Fruit fly (Drosophila melanogaster): ENCODE results near the gene CG9515.

The CG9515 gene

DNA sequence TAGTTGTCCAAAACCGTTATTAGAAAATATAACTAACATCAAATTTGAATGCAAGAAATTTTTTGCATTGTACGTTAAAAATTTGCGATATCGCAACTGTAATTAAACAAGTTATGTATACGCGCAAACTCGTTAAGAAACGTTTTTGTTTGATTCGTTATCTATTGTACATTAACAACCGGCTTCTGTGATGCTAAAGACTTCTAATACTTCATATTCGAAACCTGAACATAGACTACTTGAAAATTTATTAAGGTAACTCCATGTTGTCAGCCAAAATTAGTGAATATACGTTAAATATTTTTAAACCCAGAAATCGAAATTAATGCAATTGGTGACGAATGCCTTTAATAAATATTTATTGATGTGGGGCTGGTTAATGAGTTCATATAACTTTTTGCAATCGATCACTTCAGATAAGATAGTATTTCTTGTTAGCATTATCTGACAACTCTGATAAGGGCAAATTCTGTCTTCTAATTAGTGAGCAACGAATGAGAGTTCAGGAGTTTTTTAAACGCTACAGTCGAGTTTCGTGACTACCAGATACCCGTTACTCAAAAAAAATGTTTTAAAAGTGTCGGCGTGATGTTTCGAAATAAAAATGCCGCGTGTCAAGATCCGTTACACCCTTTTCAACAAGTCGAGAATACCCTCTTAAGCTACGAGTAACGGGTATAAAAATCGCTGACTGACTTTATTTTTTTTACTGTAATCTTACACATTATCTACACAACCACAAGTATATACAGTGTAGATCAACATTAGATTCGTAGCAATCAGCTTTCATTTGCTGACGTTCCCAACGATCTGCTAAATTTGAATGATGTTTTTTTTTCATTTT is 9.4 kb upstream of the CG9515 start (continued):
- TF ChIP-seq CG32532 (GFP tag; IDR thresholded peaks at IDR 0.05) (peak; percentile 70), Ets65A (GFP tag) (peak; percentile 94), cas (GFP tag; IDR thresholded peaks at IDR 0.05) (no peak), Drgx (GFP tag; IDR thresholded peaks at IDR 0.05) (peak; percentile 77), CG12299 (tag; optimal IDR thresholded peaks at IDR 0.05) (no peak), wdn (GFP tag; IDR thresholded peaks at IDR 0.05) (0 out of 2 replicates have a peak, but pooled peaks have one; percentile 22), oc (tag; optimal IDR thresholded peaks at IDR 0.05) (no peak), Rfx (GFP tag; IDR thresholded peaks at IDR 0.05) (peak; percentile 71), lilli (GFP tag; optimal IDR thresholded peaks at IDR 0.05) (peak; percentile 68), Xrp1 (GFP tag; IDR thresholded peaks at IDR 0.05) (peak; percentile 61; the same call in 1 of the 2 replicates), Rx (GFP tag; IDR thresholded peaks at IDR 0.05) (0 out of 2 replicates have a peak, but pooled peaks have one; percentile 24), CG18619 (GFP tag; optimal IDR thresholded peaks at IDR 0.05) (peak; percentile 22), Meics (GFP tag; optimal IDR thresholded peaks at IDR 0.05) (peak; percentile 77), Spps (tag; optimal IDR thresholded peaks at IDR 0.05) (no peak), ato (GFP tag; IDR thresholded peaks at IDR 0.05; ENCODE audit: partially characterized antibody) (no peak), CG33213 (GFP tag; optimal IDR thresholded peaks at IDR 0.05) (peak; percentile 51), slp2 (GFP tag; optimal IDR thresholded peaks at IDR 0.05) (no peak), bbx (GFP tag; IDR thresholded peaks at IDR 0.05; ENCODE audit: partially characterized antibody) (no peak), CG2120 (GFP tag; optimal IDR thresholded peaks at IDR 0.05) (peak; percentile 72), CG3065 (GFP tag; optimal IDR thresholded peaks at IDR 0.05) (peak; percentile 30), CG15514 (GFP tag; optimal IDR thresholded peaks at IDR 0.05) (peak; percentile 39), CG12071 (GFP tag; optimal IDR thresholded peaks at IDR 0.05) (peak; percentile 30), pb (GFP tag; optimal IDR thresholded peaks at IDR 0.05) (no peak), CG2875 (GFP tag; optimal IDR thresholded peaks at IDR 0.05) (peak; percentile 33), prd (optimal IDR thresholded peaks at IDR 0.05) (no peak), prd (GFP tag; IDR thresholded peaks at IDR 0.05) (peak; percentile 62; the same call in 2 of the 3 replicates), Ada2b (GFP tag; IDR thresholded peaks at IDR 0.05) (peak; percentile 27; the same call in 1 of the 2 replicates), her (GFP tag; optimal IDR thresholded peaks at IDR 0.05) (peak; percentile 66), CG4360 (GFP tag; IDR thresholded peaks at IDR 0.05) (peak; percentile 26; the same call in 1 of the 2 replicates), sd (tag; optimal IDR thresholded peaks at IDR 0.05) (peak; percentile 32), NC2β (GFP tag; optimal IDR thresholded peaks at IDR 0.05) (peak; percentile 42), CG3838 (GFP tag; optimal IDR thresholded peaks at IDR 0.05) (no peak), Bteb2 (GFP tag; optimal IDR thresholded peaks at IDR 0.05) (no peak), exex (tag; optimal IDR thresholded peaks at IDR 0.05) (peak; percentile 97), CG14710 (tag; optimal IDR thresholded peaks at IDR 0.05) (peak; percentile 3), pan (optimal IDR thresholded peaks at IDR 0.05) (no peak), pan (GFP tag; optimal IDR thresholded peaks at IDR 0.05 in 1 of 2, IDR thresholded peaks at IDR 0.05 in 1 of 2) (peak in 1 of 2 experiments; percentile 59), CG17186 (GFP tag; optimal IDR thresholded peaks at IDR 0.05) (no peak), CG15011 (GFP tag; optimal IDR thresholded peaks at IDR 0.05) (no peak), pzg (GFP tag; optimal IDR thresholded peaks at IDR 0.05) (peak; percentile 9), lola (GFP tag; optimal IDR thresholded peaks at IDR 0.05) (peak in 1 of 3 experiments; percentile 19), CG11504 (tag; optimal IDR thresholded peaks at IDR 0.05) (peak; percentile 36), tgo (GFP tag; IDR thresholded peaks at IDR 0.05) (peak; percentile 52; the same call in 2 of the 3 replicates), Antp (GFP tag; optimal IDR thresholded peaks at IDR 0.05) (peak; percentile 49), zfh2 (GFP tag; optimal IDR thresholded peaks at IDR 0.05) (peak; percentile 37), Dbx (GFP tag; IDR thresholded peaks at IDR 0.05) (peak; percentile 41; the same call in 1 of the 3 replicates), CG13287 (GFP tag; IDR thresholded peaks at IDR 0.05; ENCODE audit: partially characterized antibody) (peak; percentile 46; the same call in 1 of the 2 replicates), CG3163 (GFP tag; optimal IDR thresholded peaks at IDR 0.05) (peak; percentile 50), lab (GFP tag; optimal IDR thresholded peaks at IDR 0.05) (peak; percentile 88)
